Fruit fly (Drosophila melanogaster) whole organism, embryonic: Measurements from ENCODE around the gene Moe.
A peak's percentile ranks its signal among the peaks of the same experiment; 100 is the strongest.

Experiments used
- ATbp ChIP-seq: fragments of 200-800 bp; sonication (Bioruptor generic); optimal IDR thresholded peaks from 2 replicates; lab custom pipeline; 2017; ENCODE audit warnings: missing biosample characterization, mild to moderate bottlenecking, missing genetic modification characterization, missing genetic modification reagents
- Bteb2 ChIP-seq: fragments of 200-800 bp; sonication (Bioruptor generic); optimal IDR thresholded peaks from 2 replicates; lab custom pipeline; 2016; ENCODE audit warnings: missing biosample characterization, missing genetic modification characterization
- CG10366 ChIP-seq: fragments of 200-800 bp; sonication (Bioruptor generic); IDR thresholded peaks from 2 replicates; pipeline ENCODE4 v1.3.6; 2022; ENCODE audit warnings: missing biosample characterization, missing genetic modification characterization
- CG12299 ChIP-seq: fragments of 200-800 bp; sonication (Bioruptor generic); optimal IDR thresholded peaks from 2 replicates; lab custom pipeline; 2018; ENCODE audit warnings: missing biosample characterization, mild to moderate bottlenecking, missing genetic modification characterization
- CG14014 ChIP-seq: fragments of 200-800 bp; sonication (Bioruptor generic); IDR thresholded peaks from 2 replicates; pipeline ENCODE4 v1.3.6; 2022; ENCODE audit warnings: missing biosample characterization, missing genetic modification characterization
- CG15479 ChIP-seq: fragments of 200-800 bp; sonication (Bioruptor generic); optimal IDR thresholded peaks from 3 replicates; lab custom pipeline; 2019; ENCODE audit warnings: missing biosample characterization, mild to moderate bottlenecking, missing genetic modification characterization, moderate library complexity
- CG16779 ChIP-seq: fragments of 200-800 bp; sonication (Bioruptor generic); IDR thresholded peaks from 2 replicates; pipeline ENCODE4 v1.3.6; 2022; ENCODE audit warnings: missing biosample characterization, missing genetic modification characterization
- CG2678 ChIP-seq: fragments of 200-800 bp; sonication (Bioruptor generic); optimal IDR thresholded peaks from 3 replicates; lab custom pipeline; 2019; ENCODE audit warnings: missing biosample characterization, mild to moderate bottlenecking, missing genetic modification characterization, moderate library complexity
- CG4360 ChIP-seq: fragments of 200-800 bp; sonication (Bioruptor generic); IDR thresholded peaks from 2 replicates; pipeline ENCODE4 v1.3.6; 2022; ENCODE audit warnings: missing biosample characterization, missing genetic modification characterization
- CG4424 ChIP-seq: fragments of 200-800 bp; sonication (Bioruptor generic); optimal IDR thresholded peaks from 3 replicates; lab custom pipeline; 2016; ENCODE audit warnings: missing biosample characterization, missing genetic modification characterization
- CG4707 ChIP-seq: fragments of 200-800 bp; sonication (Bioruptor generic); optimal IDR thresholded peaks from 2 replicates; lab custom pipeline; 2018; ENCODE audit warnings: missing biosample characterization, mild to moderate bottlenecking, missing genetic modification characterization, moderate library complexity
- CG5180 ChIP-seq: fragments of 200-800 bp; sonication (Bioruptor generic); optimal IDR thresholded peaks from 3 replicates; lab custom pipeline; 2017; ENCODE audit warnings: missing biosample characterization, missing genetic modification characterization, mild to moderate bottlenecking, moderate library complexity, missing genetic modification reagents
- CG6765 ChIP-seq: fragments of 200-800 bp; sonication (Bioruptor generic); optimal IDR thresholded peaks from 3 replicates; lab custom pipeline; 2017; ENCODE audit warnings: missing biosample characterization, mild to moderate bottlenecking, missing genetic modification characterization
- CG6791 ChIP-seq: fragments of 200-800 bp; sonication (Bioruptor generic); IDR thresholded peaks from 3 replicates; pipeline ENCODE4 v1.3.6; 2022; ENCODE audit warnings: missing biosample characterization, missing genetic modification characterization; ENCODE audit not compliant: partially characterized antibody
- CG8089 ChIP-seq: fragments of 200-800 bp; sonication (Bioruptor generic); optimal IDR thresholded peaks from 3 replicates; lab custom pipeline; 2016; ENCODE audit warnings: missing biosample characterization, missing genetic modification characterization
- CG8290 ChIP-seq, 3 experiments: fragments of 200-800 bp; sonication (Bioruptor generic); optimal IDR thresholded peaks; 2 replicates each; lab custom pipeline; 2016 to 2019; ENCODE audit warnings: missing biosample characterization in 3 of 3, missing genetic modification characterization in 3 of 3, mild to moderate bottlenecking in 2 of 3, moderate library complexity in 1 of 3
- Camta ChIP-seq: fragments of 200-800 bp; sonication (Bioruptor generic); optimal IDR thresholded peaks from 2 replicates; lab custom pipeline; 2016; ENCODE audit warnings: missing biosample characterization, missing genetic modification characterization
- CkIIα-i1 ChIP-seq: fragments of 200-800 bp; sonication (Bioruptor generic); IDR thresholded peaks from 2 replicates; pipeline ENCODE4 v1.3.6; 2022; ENCODE audit warnings: missing biosample characterization, missing genetic modification characterization
- Dek ChIP-seq: fragments of 200-800 bp; sonication (Bioruptor generic); optimal IDR thresholded peaks from 3 replicates; lab custom pipeline; 2019; ENCODE audit warnings: missing biosample characterization, mild to moderate bottlenecking, missing genetic modification characterization, moderate library complexity
- E2f1 ChIP-seq: fragments of 200-800 bp; sonication (Bioruptor generic); IDR thresholded peaks from 2 replicates; pipeline ENCODE4 v1.3.6; 2022; ENCODE audit warnings: missing biosample characterization, missing genetic modification characterization
- Ets65A ChIP-seq: fragments of 200-800 bp; sonication (Bioruptor generic); peaks from one replicate; lab custom pipeline; 2016; ENCODE audit warnings: missing biosample characterization, missing genetic modification characterization
- Gug ChIP-seq: fragments of 200-800 bp; sonication (Bioruptor generic); IDR thresholded peaks from 4 replicates; pipeline ENCODE4 v1.3.6; 2022; ENCODE audit warnings: missing biosample characterization, missing genetic modification characterization
- Hr78 ChIP-seq, 2 experiments: fragments of 200-800 bp in 1 of 2; fragments of >200 bp in 1 of 2; sonication (Bioruptor generic) in 1 of 2; optimal IDR thresholded peaks; 2 replicates each; lab custom pipeline; 2017 to 2019; ENCODE audit warnings: missing biosample characterization in 2 of 2, missing genetic modification characterization in 2 of 2, mild to moderate bottlenecking in 1 of 2, moderate library complexity in 1 of 2
- Hsf ChIP-seq: fragments of 200-800 bp; sonication (Bioruptor generic); optimal IDR thresholded peaks from 3 replicates; lab custom pipeline; 2016; ENCODE audit warnings: missing biosample characterization, missing genetic modification characterization
- Lhr ChIP-seq: fragments of 200-800 bp; sonication (Bioruptor generic); optimal IDR thresholded peaks from 3 replicates; lab custom pipeline; 2017; ENCODE audit warnings: mild to moderate bottlenecking, missing biosample characterization, missing genetic modification reagents, missing genetic modification characterization
- MESR4 ChIP-seq: fragments of 200-800 bp; sonication (Bioruptor generic); optimal IDR thresholded peaks from 2 replicates; lab custom pipeline; 2018; ENCODE audit warnings: missing biosample characterization, mild to moderate bottlenecking, missing genetic modification characterization, moderate library complexity
- Max ChIP-seq: fragments of 200-800 bp; sonication (Bioruptor generic); optimal IDR thresholded peaks from 2 replicates; lab custom pipeline; 2016; ENCODE audit warnings: missing biosample characterization, mild to moderate bottlenecking, missing genetic modification characterization
- NFAT ChIP-seq: fragments of 200-800 bp; sonication (Bioruptor generic); IDR thresholded peaks from 2 replicates; pipeline ENCODE4 v1.3.6; 2022; ENCODE audit warnings: missing biosample characterization, missing genetic modification characterization
- Nf-YC ChIP-seq: fragments of 200-800 bp; optimal IDR thresholded peaks from 3 replicates; lab custom pipeline; 2019; ENCODE audit warnings: missing biosample characterization, mild to moderate bottlenecking, missing genetic modification characterization, moderate library complexity
- Spps ChIP-seq: fragments of 200-800 bp; sonication (Bioruptor generic); optimal IDR thresholded peaks from 2 replicates; lab custom pipeline; 2018; ENCODE audit warnings: missing biosample characterization, mild to moderate bottlenecking, missing genetic modification characterization
- Stat92E ChIP-seq, 3 experiments: fragments of >200 bp in 2 of 3; fragments of 200-800 bp in 1 of 3; sonication (Bioruptor generic) in 1 of 3; optimal IDR thresholded peaks; 2 replicates each; lab custom pipeline; 2017 to 2019; ENCODE audit warnings: missing biosample characterization in 3 of 3, missing genetic modification characterization in 3 of 3, mild to moderate bottlenecking in 1 of 3, moderate library complexity in 1 of 3
- Tbp ChIP-seq: fragments of >200 bp; optimal IDR thresholded peaks from 2 replicates; lab custom pipeline; 2018; ENCODE audit warnings: missing biosample characterization, missing genetic modification characterization
- YL-1 ChIP-seq: fragments of 200-800 bp; sonication (Bioruptor generic); optimal IDR thresholded peaks from 3 replicates; lab custom pipeline; 2017; ENCODE audit warnings: missing biosample characterization, mild to moderate bottlenecking, missing genetic modification characterization
- chif ChIP-seq, 2 experiments: fragments of 200-800 bp; sonication (Bioruptor generic); optimal IDR thresholded peaks; 3 replicates each; lab custom pipeline; 2016; ENCODE audit warnings: missing biosample characterization in 2 of 2, missing genetic modification characterization in 2 of 2
- ci ChIP-seq: fragments of 200-800 bp; sonication (Bioruptor generic); IDR thresholded peaks from 3 replicates; pipeline ENCODE4 v1.3.6; 2022; ENCODE audit warnings: missing biosample characterization, missing genetic modification characterization
- gfzf ChIP-seq: fragments of 200-800 bp; sonication (Bioruptor generic); optimal IDR thresholded peaks from 2 replicates; lab custom pipeline; 2016; ENCODE audit warnings: missing biosample characterization, mild to moderate bottlenecking, missing genetic modification characterization, moderate library complexity
- grau ChIP-seq: fragments of 200-800 bp; optimal IDR thresholded peaks from 3 replicates; lab custom pipeline; 2019; ENCODE audit warnings: missing biosample characterization, mild to moderate bottlenecking, missing genetic modification characterization, moderate library complexity
- kay ChIP-seq: fragments of 200-800 bp; sonication (Bioruptor generic); optimal IDR thresholded peaks from 2 replicates; lab custom pipeline; 2016; ENCODE audit warnings: missing biosample characterization, missing genetic modification characterization
- nerfin-1 ChIP-seq: fragments of 200-800 bp; sonication (Bioruptor generic); optimal IDR thresholded peaks from 3 replicates; lab custom pipeline; 2019; ENCODE audit warnings: missing biosample characterization, mild to moderate bottlenecking, missing genetic modification characterization, moderate library complexity
- nmo ChIP-seq: fragments of 200-800 bp; sonication (Bioruptor generic); optimal IDR thresholded peaks from 2 replicates; lab custom pipeline; 2018; ENCODE audit warnings: missing biosample characterization, mild to moderate bottlenecking, missing genetic modification characterization, moderate library complexity
- p53 ChIP-seq: fragments of 200-800 bp; sonication (Bioruptor generic); optimal IDR thresholded peaks from 2 replicates; lab custom pipeline; 2016; ENCODE audit warnings: missing biosample characterization, missing genetic modification characterization
- pan ChIP-seq, 4 experiments: fragments of >200 bp in 3 of 4; fragments of 200-800 bp in 1 of 4; sonication (Bioruptor generic) in 1 of 4; optimal IDR thresholded peaks in 3 of 4; IDR thresholded peaks in 1 of 4; 2 replicates each; pipeline versions ENCODE4 v1.3.6 to Lab custom; 2017 to 2022; ENCODE audit warnings: missing biosample characterization in 2 of 4, missing genetic modification characterization in 2 of 4, mixed read lengths in 1 of 4
- pb ChIP-seq: fragments of 200-800 bp; sonication (Bioruptor generic); optimal IDR thresholded peaks from 3 replicates; lab custom pipeline; 2016; ENCODE audit warnings: missing biosample characterization, missing genetic modification characterization
- peb ChIP-seq: fragments of 200-800 bp; sonication (Bioruptor generic); IDR thresholded peaks from 2 replicates; pipeline ENCODE4 v1.3.6; 2022; ENCODE audit warnings: missing biosample characterization, missing genetic modification characterization
- pzg ChIP-seq: fragments of 200-800 bp; sonication (Bioruptor generic); optimal IDR thresholded peaks from 3 replicates; lab custom pipeline; 2018; ENCODE audit warnings: missing biosample characterization, mild to moderate bottlenecking, missing genetic modification characterization, moderate library complexity
- ro ChIP-seq: fragments of 200-800 bp; sonication (Bioruptor generic); IDR thresholded peaks from 2 replicates; pipeline ENCODE4 v1.3.6; 2022; ENCODE audit warnings: missing biosample characterization, missing genetic modification characterization
- schlank ChIP-seq: fragments of 200-800 bp; sonication (Bioruptor generic); optimal IDR thresholded peaks from 2 replicates; lab custom pipeline; 2018; ENCODE audit warnings: missing biosample characterization, mild to moderate bottlenecking, missing genetic modification characterization
- vvl ChIP-seq: fragments of 200-800 bp; sonication (Bioruptor generic); IDR thresholded peaks from 2 replicates; pipeline ENCODE4 v1.3.6; 2022; ENCODE audit warnings: missing biosample characterization, missing genetic modification characterization
- wek ChIP-seq: fragments of 200-800 bp; sonication (Bioruptor generic); optimal IDR thresholded peaks from 3 replicates; lab custom pipeline; 2018; ENCODE audit warnings: missing biosample characterization, mild to moderate bottlenecking, missing genetic modification characterization, moderate library complexity
- zfh1 ChIP-seq: fragments of 200-800 bp; sonication (Bioruptor generic); IDR thresholded peaks from 3 replicates; pipeline ENCODE4 v1.3.6; 2022; ENCODE audit warnings: missing biosample characterization, missing genetic modification characterization

Moe gene

dm6 chrX:8861267-8861666 is 36.9 kb downstream of the Moe start (continued):
- TF ChIP-seq peb (GFP tag; lab: Robert Waterston, UW): no peak
- TF ChIP-seq ci (GFP tag; lab: Robert Waterston, UW): peak; percentile 71; the same call in 2 of the 3 replicates
- TF ChIP-seq nerfin-1 (tag; lab: Kevin White, UChicago): peak; percentile 32
- peak; percentile 19; the same call in 1 of the 2 replicates for TF ChIP-seq CG10366 (GFP tag; lab: Robert Waterston, UW)
- TF ChIP-seq CG12299 (tag; lab: Kevin White, UChicago): no peak
- no peak for TF ChIP-seq E2f1
- peak; percentile 51 for TF ChIP-seq nmo
- no peak for TF ChIP-seq CkIIα-i1 (GFP tag; lab: Robert Waterston, UW)
- TF ChIP-seq gfzf (GFP tag; lab: Kevin White, UChicago): no peak
- no peak for TF ChIP-seq CG8290 (GFP tag; optimal IDR thresholded peaks at IDR 0.05; lab: Kevin White, UChicago)
- no peak for TF ChIP-seq CG8290 (tag; optimal IDR thresholded peaks at IDR 0.05; lab: Kevin White, UChicago)
- no peak for TF ChIP-seq p53 (GFP tag; lab: Kevin White, UChicago)
- no peak for TF ChIP-seq CG15479 (GFP tag; lab: Kevin White, UChicago)
- TF ChIP-seq CG4424 (GFP tag; lab: Kevin White, UChicago): peak; percentile 60
- TF ChIP-seq CG8089 (GFP tag; lab: Kevin White, UChicago): no peak
- TF ChIP-seq pzg (GFP tag; lab: Kevin White, UChicago): no peak
- TF ChIP-seq Lhr: no peak
- TF ChIP-seq ro: no peak
- peak; percentile 61; the same call in 2 of the 3 replicates for TF ChIP-seq zfh1 (GFP tag; lab: Robert Waterston, UW)
- no peak for TF ChIP-seq YL-1 (GFP tag; lab: Kevin White, UChicago)
- no peak for TF ChIP-seq schlank
- 0 out of 4 replicates have a peak, but pooled peaks have one; percentile 5 for TF ChIP-seq Gug (GFP tag; lab: Robert Waterston, UW)
- no peak for TF ChIP-seq pan (optimal IDR thresholded peaks at IDR 0.05; lab: Kevin White, UChicago)
- TF ChIP-seq pan (GFP tag; optimal IDR thresholded peaks at IDR 0.05 in 1 of 2, IDR thresholded peaks at IDR 0.05 in 1 of 2): peak in 1 of 2 experiments; percentile 37
- peak; percentile 28 to 36 for TF ChIP-seq chif (GFP tag; optimal IDR thresholded peaks at IDR 0.05; lab: Kevin White, UChicago)
- TF ChIP-seq pb (GFP tag; lab: Kevin White, UChicago): no peak
- TF ChIP-seq CG4360 (GFP tag; lab: Robert Waterston, UW): no peak
- no peak for TF ChIP-seq kay (GFP tag; lab: Kevin White, UChicago)
- peak; percentile 42 for TF ChIP-seq Ets65A
- no peak for TF ChIP-seq Bteb2
- peak; percentile 17 for TF ChIP-seq Hsf
- TF ChIP-seq grau (tag; lab: Kevin White, UChicago): peak; percentile 23
- peak; percentile 73 for TF ChIP-seq vvl (GFP tag; lab: Robert Waterston, UW)
- no peak for TF ChIP-seq CG16779 (GFP tag; lab: Robert Waterston, UW)
- TF ChIP-seq wek (GFP tag; lab: Kevin White, UChicago): no peak
- no peak for TF ChIP-seq CG4707 (GFP tag; lab: Kevin White, UChicago)
- TF ChIP-seq CG5180 (GFP tag; lab: Kevin White, UChicago): peak; percentile 42
- peak; percentile 66 for TF ChIP-seq ATbp (GFP tag; lab: Kevin White, UChicago)
- no peak for TF ChIP-seq CG14014 (GFP tag; lab: Robert Waterston, UW)
- peak; percentile 25 for TF ChIP-seq Camta
- no peak for TF ChIP-seq CG6791 (GFP tag; lab: Robert Waterston, UW)
- peak; percentile 56 for TF ChIP-seq CG2678
- TF ChIP-seq Tbp (GFP tag; lab: Kevin White, UChicago): no peak
- no peak for TF ChIP-seq Dek
- no peak for TF ChIP-seq MESR4 (GFP tag; lab: Kevin White, UChicago)
- TF ChIP-seq Max: no peak
- TF ChIP-seq CG6765: no peak
- no peak for TF ChIP-seq Hr78 (GFP tag; optimal IDR thresholded peaks at IDR 0.05; lab: Kevin White, UChicago)
- TF ChIP-seq Nf-YC: no peak
- no peak for TF ChIP-seq NFAT
- TF ChIP-seq Stat92E (GFP tag; optimal IDR thresholded peaks at IDR 0.05; lab: Kevin White, UChicago): no peak
- no peak for TF ChIP-seq Spps (tag; lab: Kevin White, UChicago)
